Worm (Caenorhabditis elegans): ENCODE results near the gene T01D1.7.

The T01D1.7 gene

ce11 chrII:188967-189366 is 15.4 kb upstream of the T01D1.7 start, which contains the start of gene T01D1.5:
TSS of gene T01D1.5 (minus strand) at chrII:189067.
- TF ChIP-seq ceh-43 (GFP tag; optimal IDR thresholded peaks at IDR 0.05) (no peak), sem-2 (GFP tag; optimal IDR thresholded peaks at IDR 0.05) (no peak), nhr-28 (tag; optimal IDR thresholded peaks at IDR 0.05) (no peak), mep-1 (tag; optimal IDR thresholded peaks at IDR 0.05) (no peak), ces-1 (GFP tag; optimal IDR thresholded peaks at IDR 0.05) (no peak), cnd-1 (tag; optimal IDR thresholded peaks at IDR 0.05) (no peak), hlh-1 (tag; optimal IDR thresholded peaks at IDR 0.05) (no peak), sptf-1 (tag; optimal IDR thresholded peaks at IDR 0.05) (no peak), unc-120 (tag; optimal IDR thresholded peaks at IDR 0.05; ENCODE audit: poor library complexity, severe bottlenecking) (no peak), nhr-2 (tag; optimal IDR thresholded peaks at IDR 0.05) (no peak), flh-1 (GFP tag; optimal IDR thresholded peaks at IDR 0.05) (no peak), mls-2 (tag; optimal IDR thresholded peaks at IDR 0.05) (no peak), lsy-2 (tag; optimal IDR thresholded peaks at IDR 0.05) (no peak), unc-62 (GFP tag; optimal IDR thresholded peaks at IDR 0.05) (no peak), drap-1 (GFP tag; optimal IDR thresholded peaks at IDR 0.05) (no peak)

- no peak for TF ChIP-seq unc-39 (tag; optimal IDR thresholded peaks at IDR 0.05)
- no peak for TF ChIP-seq blmp-1 (tag; optimal IDR thresholded peaks at IDR 0.05)
- no peak for TF ChIP-seq M03D4.4 (tag; optimal IDR thresholded peaks at IDR 0.05)
Measured at ce11 chrII:186504-186903, 12.9 kb upstream of the T01D1.7 start, which contains the start of gene T01D1.8. TSS of gene T01D1.8 (plus strand) at chrII:186739.

ce11 chrII:178993-179392 is 5.4 kb upstream of the T01D1.7 start, which contains the start of gene T01D1.4:
TSS of gene T01D1.4 (minus strand) at chrII:179093.
- TF ChIP-seq unc-120 (tag; optimal IDR thresholded peaks at IDR 0.05; ENCODE audit: poor library complexity, severe bottlenecking) (no peak), blmp-1 (tag; optimal IDR thresholded peaks at IDR 0.05) (no peak), mls-2 (tag; optimal IDR thresholded peaks at IDR 0.05) (no peak), elt-1 (tag; optimal IDR thresholded peaks at IDR 0.05; ENCODE audit: borderline replicate concordance, insufficient read depth) (no peak), bed-3 (GFP tag; optimal IDR thresholded peaks at IDR 0.05) (no peak), drap-1 (GFP tag; optimal IDR thresholded peaks at IDR 0.05) (no peak), ceh-83 (GFP tag; optimal IDR thresholded peaks at IDR 0.05) (no peak), lin-32 (GFP tag; optimal IDR thresholded peaks at IDR 0.05) (no peak), ces-1 (GFP tag; optimal IDR thresholded peaks at IDR 0.05) (no peak), mab-5 (tag; optimal IDR thresholded peaks at IDR 0.05) (no peak), ceh-39 (tag; optimal IDR thresholded peaks at IDR 0.05) (no peak), zip-8 (tag; optimal IDR thresholded peaks at IDR 0.05) (no peak)

ce11 chrII:178146-178545 is 4.6 kb upstream of the T01D1.7 start:
- TF ChIP-seq lsy-2 (tag; optimal IDR thresholded peaks at IDR 0.05), result no peak
- no peak for TF ChIP-seq mls-2 (tag; optimal IDR thresholded peaks at IDR 0.05)
- TF ChIP-seq zip-8 (tag; optimal IDR thresholded peaks at IDR 0.05), result no peak
- no peak for TF ChIP-seq sptf-1 (tag; optimal IDR thresholded peaks at IDR 0.05)
- TF ChIP-seq ceh-83 (GFP tag; optimal IDR thresholded peaks at IDR 0.05), result no peak
- no peak for TF ChIP-seq ham-2 (GFP tag; optimal IDR thresholded peaks at IDR 0.05)
- no peak for TF ChIP-seq lin-13 (tag; optimal IDR thresholded peaks at IDR 0.05)
- TF ChIP-seq cnd-1 (tag; optimal IDR thresholded peaks at IDR 0.05), result no peak
- no peak for TF ChIP-seq ztf-11 (tag; optimal IDR thresholded peaks at IDR 0.05)
- no peak for TF ChIP-seq nhr-12 (tag; optimal IDR thresholded peaks at IDR 0.05)
- no peak for TF ChIP-seq flh-1 (GFP tag; optimal IDR thresholded peaks at IDR 0.05)
- TF ChIP-seq tbx-8 (GFP tag; optimal IDR thresholded peaks at IDR 0.05), result no peak

- no peak for TF ChIP-seq mep-1 (tag; optimal IDR thresholded peaks at IDR 0.05)
- TF ChIP-seq ces-1 (GFP tag; optimal IDR thresholded peaks at IDR 0.05), result no peak
- no peak for TF ChIP-seq tbx-8 (GFP tag; optimal IDR thresholded peaks at IDR 0.05)
- TF ChIP-seq mab-5 (tag; optimal IDR thresholded peaks at IDR 0.05), result no peak
- no peak for TF ChIP-seq unc-120 (tag; optimal IDR thresholded peaks at IDR 0.05; ENCODE audit: poor library complexity, severe bottlenecking)
- TF ChIP-seq pha-4 (tag; optimal IDR thresholded peaks at IDR 0.05), result no peak
- TF ChIP-seq bed-3 (GFP tag; optimal IDR thresholded peaks at IDR 0.05), result no peak
- TF ChIP-seq sem-2 (GFP tag; optimal IDR thresholded peaks at IDR 0.05), result no peak
- no peak for TF ChIP-seq ceh-83 (GFP tag; optimal IDR thresholded peaks at IDR 0.05)
- no peak for TF ChIP-seq blmp-1 (tag; optimal IDR thresholded peaks at IDR 0.05)
- TF ChIP-seq flh-1 (GFP tag; optimal IDR thresholded peaks at IDR 0.05), result no peak
- TF ChIP-seq nhr-76 (tag; optimal IDR thresholded peaks at IDR 0.05), result no peak
- TF ChIP-seq cnd-1 (tag; optimal IDR thresholded peaks at IDR 0.05), result no peak
Measured at ce11 chrII:176622-177021, 3.0 kb upstream of the T01D1.7 start.

Measured in whole organism, mixed stage, embryonic.